Worm (Caenorhabditis elegans) whole organism, L4 larva: ENCODE results near the gene arle-14.

Experiments used
- D1046.2 ChIP-seq: fragments of 200-800 bp; sonication (Bioruptor generic); IDR thresholded peaks from 2 replicates; pipeline ENCODE4 v1.3.6; 2022; ENCODE audit warnings: missing genetic modification characterization, missing compliant biosample characterization
- F26F4.8 ChIP-seq: fragments of 200-800 bp; sonication (Bioruptor generic); conservative IDR thresholded peaks from 2 replicates; pipeline ENCODE4 v1.3.6; 2022; ENCODE audit warnings: missing genetic modification characterization, missing compliant biosample characterization
- F44E2.7 ChIP-seq: fragments of 200-800 bp; sonication (Bioruptor generic); IDR thresholded peaks from 2 replicates; pipeline ENCODE4 v2.1.2; 2022; ENCODE audit warnings: missing genetic modification characterization, missing compliant biosample characterization
- T20F7.1 ChIP-seq: fragments of 200-800 bp; sonication (Bioruptor generic); optimal IDR thresholded peaks from 2 replicates; lab custom pipeline; 2018; ENCODE audit warnings: mild to moderate bottlenecking, missing genetic modification characterization, missing compliant biosample characterization
- Y105C5A.15 ChIP-seq: fragments of 200-800 bp; sonication (Bioruptor generic); IDR thresholded peaks from 2 replicates; pipeline ENCODE4 v1.3.6; 2022; ENCODE audit warnings: missing genetic modification characterization, missing compliant biosample characterization
- Y5F2A.4 ChIP-seq: fragments of 200-800 bp; sonication (Bioruptor generic); optimal IDR thresholded peaks from 2 replicates; lab custom pipeline; 2018; ENCODE audit warnings: mild to moderate bottlenecking, missing genetic modification characterization, missing compliant biosample characterization
- Y75B8A.6 ChIP-seq: fragments of 200-800 bp; sonication (Bioruptor generic); IDR thresholded peaks from 2 replicates; pipeline ENCODE4 v1.3.6; 2022; ENCODE audit warnings: missing genetic modification reagents, missing genetic modification characterization, missing compliant biosample characterization
- aha-1 ChIP-seq: fragments of 150-350 bp; peaks from one replicate; lab custom pipeline; 2014; ENCODE audit warnings: missing biosample characterization, missing genetic modification characterization
- aly-2 ChIP-seq: sonication (generic microtip); optimal IDR thresholded peaks from 2 replicates; lab custom pipeline; 2018; ENCODE audit warnings: missing biosample characterization, missing genetic modification characterization
- arid-1 ChIP-seq: fragments of 200-800 bp; sonication (Bioruptor generic); conservative IDR thresholded peaks from 2 replicates; pipeline ENCODE4 v1.3.6; 2022; ENCODE audit warnings: missing genetic modification reagents, missing genetic modification characterization, missing compliant biosample characterization
- ceh-20 ChIP-seq: fragments of 200-800 bp; sonication (Bioruptor generic); IDR thresholded peaks from 2 replicates; pipeline ENCODE4 v1.3.6; 2022; ENCODE audit warnings: missing genetic modification reagents, missing genetic modification characterization, missing compliant biosample characterization
- ceh-28 ChIP-seq: fragments of 150-350 bp; optimal IDR thresholded peaks from 2 replicates; lab custom pipeline; 2014; ENCODE audit warnings: missing biosample characterization, missing genetic modification reagents, missing genetic modification characterization
- daf-16 ChIP-seq, 3 experiments: sonication (generic microtip); optimal IDR thresholded peaks; 2 replicates each; lab custom pipeline; 2016 to 2017; ENCODE audit warnings: missing genetic modification characterization in 3 of 3, missing genetic modification reagents in 3 of 3, mild to moderate bottlenecking in 2 of 3, missing compliant biosample characterization in 2 of 3, missing biosample characterization in 1 of 3, moderate library complexity in 1 of 3
- duxl-1 ChIP-seq: sonication (generic microtip); optimal IDR thresholded peaks from 2 replicates; lab custom pipeline; 2016; ENCODE audit warnings: mild to moderate bottlenecking, missing genetic modification characterization, moderate library complexity, missing compliant biosample characterization; ENCODE audit not compliant: poor library complexity
- dve-1 ChIP-seq: sonication (generic microtip); optimal IDR thresholded peaks from 2 replicates; lab custom pipeline; 2017; ENCODE audit warnings: antibody characterized with exemption, mild to moderate bottlenecking, missing genetic modification characterization, missing compliant biosample characterization; ENCODE audit not compliant: insufficient read depth
- egl-43 ChIP-seq: fragments of 200-800 bp; sonication (Bioruptor generic); IDR thresholded peaks from 2 replicates; pipeline ENCODE4 v1.3.6; 2022; ENCODE audit warnings: missing genetic modification reagents, missing genetic modification characterization, missing compliant biosample characterization
- fkh-10 ChIP-seq: fragments of 150-350 bp; optimal IDR thresholded peaks from 2 replicates; lab custom pipeline; 2014; ENCODE audit warnings: missing biosample characterization, missing genetic modification reagents, missing genetic modification characterization
- fos-1 ChIP-seq: fragments of 150-350 bp; optimal IDR thresholded peaks from 2 replicates; lab custom pipeline; 2014; ENCODE audit warnings: missing biosample characterization, missing genetic modification characterization
- gei-8 ChIP-seq: fragments of 200-800 bp; sonication (Bioruptor generic); optimal IDR thresholded peaks from 2 replicates; lab custom pipeline; 2018; ENCODE audit warnings: mild to moderate bottlenecking, missing genetic modification characterization, missing compliant biosample characterization
- hif-1 ChIP-seq, 2 experiments: sonication (generic microtip); optimal IDR thresholded peaks; 2 replicates each; lab custom pipeline; 2016 to 2017; ENCODE audit warnings: missing compliant biosample characterization in 2 of 2, missing genetic modification characterization in 2 of 2, missing genetic modification reagents in 2 of 2, missing genotype in 2 of 2, mild to moderate bottlenecking in 1 of 2
- hlh-11 ChIP-seq: fragments of 200-800 bp; sonication (Bioruptor generic); optimal IDR thresholded peaks from 2 replicates; lab custom pipeline; 2018; ENCODE audit warnings: mild to moderate bottlenecking, missing genetic modification characterization, missing compliant biosample characterization
- jun-1 ChIP-seq: fragments of 150-350 bp; optimal IDR thresholded peaks from 2 replicates; lab custom pipeline; 2014; ENCODE audit warnings: missing biosample characterization, missing genetic modification reagents, missing genetic modification characterization
- lin-39 ChIP-seq: fragments of 150-350 bp; optimal IDR thresholded peaks from 2 replicates; lab custom pipeline; 2014; ENCODE audit warnings: missing biosample characterization, missing genetic modification reagents, missing genetic modification characterization
- lir-3 ChIP-seq: sonication (generic microtip); optimal IDR thresholded peaks from 2 replicates; lab custom pipeline; 2016; ENCODE audit warnings: mild to moderate bottlenecking, missing genetic modification characterization, missing compliant biosample characterization
- lsy-2 ChIP-seq, 2 experiments: fragments of 150-350 bp in 1 of 2; sonication (generic microtip) in 1 of 2; optimal IDR thresholded peaks; 2 replicates each; lab custom pipeline; 2014 to 2017; ENCODE audit warnings: missing biosample characterization in 2 of 2, missing genetic modification characterization in 2 of 2
- madf-9 ChIP-seq: fragments of 200-800 bp; sonication (Bioruptor generic); conservative IDR thresholded peaks from 2 replicates; pipeline ENCODE4 v1.3.6; 2022; ENCODE audit warnings: missing genetic modification reagents, missing genetic modification characterization, missing compliant biosample characterization
- mdl-1 ChIP-seq, 2 experiments: fragments of 150-350 bp in 1 of 2; sonication (generic microtip) in 1 of 2; optimal IDR thresholded peaks; 2 replicates each; lab custom pipeline; 2014 to 2017; ENCODE audit warnings: missing biosample characterization in 2 of 2, missing genetic modification characterization in 2 of 2
- mdt-29 ChIP-seq: fragments of 200-800 bp; sonication (Bioruptor generic); IDR thresholded peaks from 2 replicates; pipeline ENCODE4 v1.3.6; 2022; ENCODE audit warnings: missing genetic modification reagents, missing genetic modification characterization, missing compliant biosample characterization
- mep-1 ChIP-seq: fragments of 150-350 bp; sonication (generic microtip); optimal IDR thresholded peaks from 3 replicates; lab custom pipeline; 2014; ENCODE audit warnings: missing biosample characterization, missing genetic modification characterization
- mes-2 ChIP-seq: sonication (generic microtip); optimal IDR thresholded peaks from 2 replicates; lab custom pipeline; 2016; ENCODE audit warnings: missing genotype, mild to moderate bottlenecking, missing genetic modification characterization, missing compliant biosample characterization; ENCODE audit not compliant: poor library complexity, severe bottlenecking
- mxl-2 ChIP-seq: fragments of 200-800 bp; sonication (Bioruptor generic); conservative IDR thresholded peaks from 2 replicates; pipeline ENCODE4 v1.3.6; 2022; ENCODE audit warnings: missing genetic modification reagents, missing genetic modification characterization, missing compliant biosample characterization
- mxl-3 ChIP-seq: fragments of 200-800 bp; sonication (Bioruptor generic); optimal IDR thresholded peaks from 2 replicates; lab custom pipeline; 2018; ENCODE audit warnings: mild to moderate bottlenecking, missing genetic modification characterization, missing compliant biosample characterization
- nhr-10 ChIP-seq: fragments of 150-350 bp; optimal IDR thresholded peaks from 2 replicates; lab custom pipeline; 2014; ENCODE audit warnings: missing biosample characterization, missing genetic modification characterization
- nhr-11 ChIP-seq: fragments of 150-350 bp; optimal IDR thresholded peaks from 2 replicates; lab custom pipeline; 2014; ENCODE audit warnings: missing biosample characterization, missing genetic modification characterization
- nhr-111 ChIP-seq: fragments of 200-800 bp; sonication (Bioruptor generic); optimal IDR thresholded peaks from 2 replicates; lab custom pipeline; 2018; ENCODE audit warnings: mild to moderate bottlenecking, missing genetic modification characterization, missing compliant biosample characterization
- nhr-237 ChIP-seq: sonication (generic microtip); optimal IDR thresholded peaks from 2 replicates; lab custom pipeline; 2017; ENCODE audit warnings: missing biosample characterization, missing genetic modification characterization
- nhr-25 ChIP-seq: sonication (generic microtip); optimal IDR thresholded peaks from 2 replicates; lab custom pipeline; 2017; ENCODE audit warnings: missing genetic modification characterization, mild to moderate bottlenecking, missing compliant biosample characterization, antibody characterized with exemption, moderate library complexity, borderline replicate concordance; ENCODE audit not compliant: insufficient read depth
- nhr-28 ChIP-seq: fragments of 150-350 bp; optimal IDR thresholded peaks from 2 replicates; lab custom pipeline; 2014; ENCODE audit warnings: missing biosample characterization, missing genetic modification characterization
- nhr-48 ChIP-seq: sonication (generic microtip); optimal IDR thresholded peaks from 2 replicates; lab custom pipeline; 2016; ENCODE audit warnings: mild to moderate bottlenecking, missing genetic modification characterization, missing compliant biosample characterization
- nhr-6 ChIP-seq: fragments of 150-350 bp; optimal IDR thresholded peaks from 2 replicates; lab custom pipeline; 2014; ENCODE audit warnings: missing biosample characterization, missing genetic modification characterization
- nhr-77 ChIP-seq: fragments of 150-350 bp; optimal IDR thresholded peaks from 2 replicates; lab custom pipeline; 2014; ENCODE audit warnings: missing biosample characterization, missing genetic modification characterization
- php-3 ChIP-seq: fragments of 200-800 bp; sonication (Bioruptor generic); IDR thresholded peaks from 2 replicates; pipeline ENCODE4 v1.3.6; 2022; ENCODE audit warnings: missing genetic modification reagents, missing genetic modification characterization, missing compliant biosample characterization
- pqm-1 ChIP-seq: sonication (generic microtip); optimal IDR thresholded peaks from 2 replicates; lab custom pipeline; 2017; ENCODE audit warnings: missing biosample characterization, missing genetic modification characterization
- rbr-2 ChIP-seq: sonication (generic microtip); optimal IDR thresholded peaks from 2 replicates; lab custom pipeline; 2016; ENCODE audit warnings: missing genotype, missing genetic modification characterization, missing compliant biosample characterization
- set-16 ChIP-seq: fragments of 200-800 bp; sonication (Bioruptor generic); IDR thresholded peaks from 2 replicates; pipeline ENCODE4 v1.3.6; 2022; ENCODE audit warnings: missing genetic modification reagents, missing genetic modification characterization, missing compliant biosample characterization
- unc-62 ChIP-seq, 3 experiments: fragments of 150-350 bp in 1 of 3; sonication (generic microtip); optimal IDR thresholded peaks in 2 of 3; peaks in 1 of 3; 1 replicate in 1 of 3; 2 replicates in 2 of 3; lab custom pipeline; 2014 to 2017; ENCODE audit warnings: missing biosample characterization in 3 of 3, missing genetic modification characterization in 3 of 3, missing genetic modification reagents in 3 of 3, missing genotype in 1 of 3
- vab-7 ChIP-seq: fragments of 200-800 bp; sonication (Bioruptor generic); IDR thresholded peaks from 2 replicates; pipeline ENCODE4 v1.3.6; 2022; ENCODE audit warnings: missing genetic modification reagents, missing genetic modification characterization, missing compliant biosample characterization
- zag-1 ChIP-seq: fragments of 150-350 bp; optimal IDR thresholded peaks from 2 replicates; lab custom pipeline; 2014; ENCODE audit warnings: missing biosample characterization, missing genetic modification characterization
- zip-11 ChIP-seq: fragments of 200-800 bp; sonication (Bioruptor generic); IDR thresholded peaks from 2 replicates; pipeline ENCODE4 v1.3.6; 2022; ENCODE audit warnings: missing genetic modification characterization, missing compliant biosample characterization

Gene arle-14

DNA sequence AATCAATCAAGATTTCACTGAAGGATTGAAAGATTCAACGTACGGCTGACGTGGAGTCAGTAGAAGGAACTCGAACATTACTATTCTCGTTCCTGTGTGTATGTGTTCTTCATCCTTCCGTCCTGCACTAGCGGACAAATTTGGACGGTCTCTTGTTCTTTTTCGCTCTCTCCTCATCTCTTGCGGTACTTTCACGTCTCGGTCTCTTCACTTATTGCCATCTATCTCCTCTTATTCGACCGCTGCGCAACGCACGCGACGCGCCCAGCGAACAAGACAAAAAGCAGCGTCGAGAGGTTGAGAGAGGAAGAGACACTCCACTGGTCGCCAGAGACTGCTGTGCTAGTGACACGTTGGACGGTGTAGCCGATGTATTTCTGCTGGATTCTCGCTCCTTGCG is 22.8 kb downstream of the arle-14 start:
- TF ChIP-seq gei-8 (GFP tag; lab: Kevin White, UChicago) (no peak), pqm-1 (peak; percentile 21), nhr-25 (tag; lab: Kevin White, UChicago) (peak; percentile 32), jun-1 (tag; lab: Kevin White, UChicago) (peak; percentile 38), lir-3 (tag; lab: Kevin White, UChicago) (no peak), hif-1 (tag; optimal IDR thresholded peaks at IDR 0.05; lab: Kevin White, UChicago) (peak in 1 of 2 experiments; percentile 72), rbr-2 (tag; lab: Kevin White, UChicago) (peak; percentile 58), daf-16 (GFP tag; optimal IDR thresholded peaks at IDR 0.05; lab: Kevin White, UChicago) (no peak), daf-16 (tag; optimal IDR thresholded peaks at IDR 0.05; lab: Kevin White, UChicago) (peak; percentile 6), php-3 (peak; percentile 9; the same call in 1 of the 2 replicates), mep-1 (tag; lab: Kevin White, UChicago) (peak; percentile 74), nhr-11 (peak; percentile 60), nhr-77 (tag; lab: Kevin White, UChicago) (peak; percentile 46), lsy-2 (tag; optimal IDR thresholded peaks at IDR 0.05; lab: Kevin White, UChicago) (peak; percentile 37 to 68), T20F7.1 (GFP tag; lab: Kevin White, UChicago) (no peak), mxl-3 (GFP tag; lab: Kevin White, UChicago) (peak; percentile 70), ceh-28 (tag; lab: Kevin White, UChicago) (peak; percentile 9), zag-1 (tag; lab: Kevin White, UChicago) (no peak), mxl-2 (no peak), nhr-48 (peak; percentile 41), aha-1 (peak; percentile 98), ceh-20 (GFP tag; lab: Robert Waterston, UW) (no peak), lin-39 (no peak), nhr-6 (tag; lab: Kevin White, UChicago) (peak; percentile 79), mdl-1 (tag; optimal IDR thresholded peaks at IDR 0.05; lab: Kevin White, UChicago) (peak; percentile 66 to 78), vab-7 (GFP tag; lab: Robert Waterston, UW) (peak; percentile 40; the same call in 1 of the 2 replicates), mdt-29 (GFP tag; lab: Robert Waterston, UW) (peak; percentile 23; the same call in 1 of the 2 replicates), fos-1 (tag; lab: Kevin White, UChicago) (no peak), duxl-1 (tag; lab: Kevin White, UChicago) (peak; percentile 27), nhr-237 (no peak), Y5F2A.4 (GFP tag; lab: Kevin White, UChicago) (peak; percentile 20), nhr-111 (GFP tag; lab: Kevin White, UChicago) (peak; percentile 3), nhr-10 (tag; lab: Kevin White, UChicago) (no peak), nhr-28 (tag; lab: Kevin White, UChicago) (peak; percentile 55), zip-11 (0 out of 2 replicates have a peak, but pooled peaks have one; percentile 11), Y105C5A.15 (peak; percentile 38; the same call in 1 of the 2 replicates), hlh-11 (peak; percentile 80), set-16 (GFP tag; lab: Robert Waterston, UW) (peak; percentile 70), fkh-10 (GFP tag; lab: Kevin White, UChicago) (peak; percentile 23), dve-1 (tag; lab: Kevin White, UChicago) (peak; percentile 63), unc-62 (GFP tag; optimal IDR thresholded peaks at IDR 0.05 in 1 of 2; lab: Kevin White, UChicago) (peak in 1 of 2 experiments; percentile 93), unc-62 (tag; optimal IDR thresholded peaks at IDR 0.05; lab: Kevin White, UChicago) (no peak), madf-9 (GFP tag; lab: Robert Waterston, UW) (peak; percentile 58), egl-43 (GFP tag; lab: Robert Waterston, UW) (peak; percentile 86), aly-2 (no peak), D1046.2 (GFP tag; lab: Robert Waterston, UW) (0 out of 2 replicates have a peak, but pooled peaks have one; percentile 12), Y75B8A.6 (GFP tag; lab: Robert Waterston, UW) (no peak), F44E2.7 (GFP tag; lab: Robert Waterston, UW) (0 out of 2 replicates have a peak, but pooled peaks have one; percentile 30), mes-2 (peak; percentile 74), arid-1 (GFP tag; lab: Robert Waterston, UW) (0 out of 2 replicates have a peak, but pooled peaks have one; percentile 9), F26F4.8 (GFP tag; lab: Robert Waterston, UW) (no peak)
